Fruit fly (Drosophila melanogaster) whole organism, embryonic: Measurements from ENCODE around the gene ND-24L.

Source experiments
- Abd-B ChIP-seq: fragments of 200-800 bp; sonication (Bioruptor generic); optimal IDR thresholded peaks from 2 replicates; lab custom pipeline; 2018; ENCODE audit warnings: missing biosample characterization, mild to moderate bottlenecking, missing genetic modification characterization, moderate library complexity
- Awh ChIP-seq: fragments of 200-800 bp; sonication (Bioruptor generic); IDR thresholded peaks from 2 replicates; pipeline ENCODE4, ENCODE4 v1.3.6; 2022; ENCODE audit warnings: missing biosample characterization, missing genetic modification characterization
- CG10209 ChIP-seq: fragments of 200-800 bp; sonication (Bioruptor generic); optimal IDR thresholded peaks from 3 replicates; lab custom pipeline; 2017; ENCODE audit warnings: missing biosample characterization, mild to moderate bottlenecking, missing genetic modification characterization, missing genetic modification reagents
- CG11695 ChIP-seq: fragments of 200-800 bp; sonication (Bioruptor generic); IDR thresholded peaks from 3 replicates; pipeline ENCODE4 v1.3.6; 2022; ENCODE audit warnings: missing biosample characterization, missing genetic modification characterization
- CG12236 ChIP-seq: fragments of 200-800 bp; sonication (Bioruptor generic); optimal IDR thresholded peaks from 2 replicates; lab custom pipeline; 2016; ENCODE audit warnings: missing biosample characterization, missing genetic modification characterization
- CG12391 ChIP-seq: fragments of 200-800 bp; sonication (Bioruptor generic); optimal IDR thresholded peaks from 3 replicates; lab custom pipeline; 2018; ENCODE audit warnings: missing biosample characterization, mild to moderate bottlenecking, missing genetic modification characterization, moderate library complexity
- CG13424 ChIP-seq: fragments of 200-800 bp; sonication (Bioruptor generic); optimal IDR thresholded peaks from 2 replicates; lab custom pipeline; 2019; ENCODE audit warnings: missing biosample characterization, mild to moderate bottlenecking, missing genetic modification characterization, moderate library complexity
- CG13775 ChIP-seq: fragments of 200-800 bp; sonication (Bioruptor generic); optimal IDR thresholded peaks from 3 replicates; lab custom pipeline; 2017; ENCODE audit warnings: missing biosample characterization, mild to moderate bottlenecking, missing genetic modification characterization
- CG15073 ChIP-seq: fragments of 200-800 bp; sonication (Bioruptor generic); optimal IDR thresholded peaks from 2 replicates; lab custom pipeline; 2016; ENCODE audit warnings: missing biosample characterization, missing genetic modification characterization
- CG2712 ChIP-seq: fragments of 200-800 bp; optimal IDR thresholded peaks from 3 replicates; lab custom pipeline; 2019; ENCODE audit warnings: missing biosample characterization, mild to moderate bottlenecking, missing genetic modification characterization, moderate library complexity
- CG3838 ChIP-seq: fragments of 200-800 bp; sonication (Bioruptor generic); optimal IDR thresholded peaks from 3 replicates; lab custom pipeline; 2016; ENCODE audit warnings: missing biosample characterization, missing genetic modification characterization
- CG4282 ChIP-seq: fragments of 200-800 bp; sonication (Bioruptor generic); optimal IDR thresholded peaks from 2 replicates; lab custom pipeline; 2016; ENCODE audit warnings: missing biosample characterization, missing genetic modification characterization
- CG4617 ChIP-seq: fragments of 200-800 bp; sonication (Bioruptor generic); optimal IDR thresholded peaks from 3 replicates; lab custom pipeline; 2016; ENCODE audit warnings: missing biosample characterization, missing genetic modification characterization, borderline replicate concordance
- CG4707 ChIP-seq: fragments of 200-800 bp; sonication (Bioruptor generic); optimal IDR thresholded peaks from 2 replicates; lab custom pipeline; 2018; ENCODE audit warnings: missing biosample characterization, mild to moderate bottlenecking, missing genetic modification characterization, moderate library complexity
- CG4730 ChIP-seq: fragments of 200-800 bp; sonication (Bioruptor generic); IDR thresholded peaks from 2 replicates; pipeline ENCODE4 v1.3.6; 2022; ENCODE audit warnings: missing biosample characterization, missing genetic modification characterization
- CG4854 ChIP-seq: fragments of 200-800 bp; sonication (Bioruptor generic); optimal IDR thresholded peaks from 2 replicates; lab custom pipeline; 2016; ENCODE audit warnings: missing biosample characterization, missing genetic modification characterization, inconsistent platforms
- CG6175 ChIP-seq: fragments of 200-800 bp; sonication (Bioruptor generic); IDR thresholded peaks from 3 replicates; pipeline ENCODE4 v1.3.6; 2022; ENCODE audit warnings: missing biosample characterization, missing genetic modification characterization
- CG8359 ChIP-seq: fragments of 200-800 bp; sonication (Bioruptor generic); optimal IDR thresholded peaks from 2 replicates; lab custom pipeline; 2017; ENCODE audit warnings: missing biosample characterization, mild to moderate bottlenecking, missing genetic modification characterization, borderline replicate concordance
- CG8765 ChIP-seq: fragments of 200-800 bp; sonication (Bioruptor generic); IDR thresholded peaks from 2 replicates; pipeline ENCODE4 v1.3.6; 2022; ENCODE audit warnings: missing biosample characterization, missing genetic modification characterization
- CG9215 ChIP-seq: fragments of 200-800 bp; sonication (Bioruptor generic); IDR thresholded peaks from 2 replicates; pipeline ENCODE4 v1.3.6; 2022; ENCODE audit warnings: missing biosample characterization, missing genetic modification characterization
- CG9797 ChIP-seq: fragments of 200-800 bp; sonication (Bioruptor generic); optimal IDR thresholded peaks from 3 replicates; lab custom pipeline; 2018; ENCODE audit warnings: missing biosample characterization, mild to moderate bottlenecking, missing genetic modification characterization
- D19A ChIP-seq: fragments of 200-800 bp; optimal IDR thresholded peaks from 3 replicates; lab custom pipeline; 2019; ENCODE audit warnings: missing biosample characterization, mild to moderate bottlenecking, missing genetic modification characterization, moderate library complexity
- Dip3 ChIP-seq: fragments of 200-800 bp; sonication (Bioruptor generic); optimal IDR thresholded peaks from 3 replicates; lab custom pipeline; 2016; ENCODE audit warnings: missing biosample characterization, missing genetic modification characterization
- Doc3 ChIP-seq: fragments of 200-800 bp; sonication (Bioruptor generic); IDR thresholded peaks from 3 replicates; pipeline ENCODE4 v1.3.6; 2022; ENCODE audit warnings: missing biosample characterization, missing genetic modification characterization; ENCODE audit not compliant: partially characterized antibody
- Ets65A ChIP-seq: fragments of 200-800 bp; sonication (Bioruptor generic); peaks from one replicate; lab custom pipeline; 2016; ENCODE audit warnings: missing biosample characterization, missing genetic modification characterization
- Fer3 ChIP-seq: fragments of 200-800 bp; sonication (Bioruptor generic); optimal IDR thresholded peaks from 2 replicates; lab custom pipeline; 2018; ENCODE audit warnings: missing biosample characterization, mild to moderate bottlenecking, missing genetic modification characterization, moderate library complexity
- Hr78 ChIP-seq, 2 experiments: fragments of 200-800 bp in 1 of 2; fragments of >200 bp in 1 of 2; sonication (Bioruptor generic) in 1 of 2; optimal IDR thresholded peaks; 2 replicates each; lab custom pipeline; 2017 to 2019; ENCODE audit warnings: missing biosample characterization in 2 of 2, missing genetic modification characterization in 2 of 2, mild to moderate bottlenecking in 1 of 2, moderate library complexity in 1 of 2
- Nf-YB ChIP-seq: fragments of 200-800 bp; sonication (Bioruptor generic); optimal IDR thresholded peaks from 3 replicates; lab custom pipeline; 2019; ENCODE audit warnings: missing biosample characterization, mild to moderate bottlenecking, missing genetic modification characterization, moderate library complexity
- NfI ChIP-seq: fragments of 200-800 bp; sonication (Bioruptor generic); optimal IDR thresholded peaks from 3 replicates; lab custom pipeline; 2018; ENCODE audit warnings: missing biosample characterization, mild to moderate bottlenecking, missing genetic modification characterization, moderate library complexity
- Rfx ChIP-seq: fragments of 200-800 bp; sonication (Bioruptor generic); IDR thresholded peaks from 2 replicates; pipeline ENCODE4 v1.3.6; 2022; ENCODE audit warnings: missing biosample characterization, missing genetic modification characterization
- Rx ChIP-seq: fragments of 200-800 bp; sonication (Bioruptor generic); IDR thresholded peaks from 2 replicates; pipeline ENCODE4 v1.3.6; 2022; ENCODE audit warnings: missing biosample characterization, missing genetic modification characterization
- Scr ChIP-seq: fragments of 200-800 bp; sonication (Bioruptor generic); IDR thresholded peaks from 2 replicates; pipeline ENCODE4 v1.3.6; 2022; ENCODE audit warnings: missing biosample characterization, missing genetic modification characterization; ENCODE audit not compliant: partially characterized antibody
- Sry-δ ChIP-seq: fragments of 200-800 bp; sonication (Bioruptor generic); optimal IDR thresholded peaks from 2 replicates; lab custom pipeline; 2016; ENCODE audit warnings: missing biosample characterization, missing genetic modification characterization
- Xbp1 ChIP-seq: fragments of 200-800 bp; sonication (Bioruptor generic); optimal IDR thresholded peaks from 3 replicates; lab custom pipeline; 2016; ENCODE audit warnings: missing biosample characterization, mild to moderate bottlenecking, missing genetic modification characterization
- bcd ChIP-seq: fragments of 200-800 bp; sonication (Bioruptor generic); optimal IDR thresholded peaks from 2 replicates; lab custom pipeline; 2017; ENCODE audit warnings: missing biosample characterization, mild to moderate bottlenecking, missing genetic modification characterization
- chinmo ChIP-seq: fragments of 200-800 bp; sonication (Bioruptor generic); IDR thresholded peaks from 4 replicates; pipeline ENCODE4 v1.3.6; 2022; ENCODE audit warnings: missing biosample characterization, missing genetic modification characterization; ENCODE audit not compliant: partially characterized antibody
- emc ChIP-seq: fragments of 200-800 bp; sonication (Bioruptor generic); optimal IDR thresholded peaks from 2 replicates; lab custom pipeline; 2016; ENCODE audit warnings: missing biosample characterization, missing genetic modification characterization
- fd96Cb ChIP-seq: fragments of 200-800 bp; sonication (Bioruptor generic); optimal IDR thresholded peaks from 2 replicates; lab custom pipeline; 2018; ENCODE audit warnings: missing biosample characterization, mild to moderate bottlenecking, missing genetic modification characterization, moderate library complexity
- gce ChIP-seq: fragments of 200-800 bp; sonication (Bioruptor generic); IDR thresholded peaks from 3 replicates; pipeline ENCODE4 v1.3.6; 2022; ENCODE audit warnings: missing biosample characterization, missing genetic modification characterization
- gem ChIP-seq: fragments of 200-800 bp; sonication (Bioruptor generic); optimal IDR thresholded peaks from 2 replicates; lab custom pipeline; 2019; ENCODE audit warnings: missing biosample characterization, mild to moderate bottlenecking, missing genetic modification characterization, moderate library complexity
- lov ChIP-seq, 2 experiments: fragments of 200-800 bp in 1 of 2; fragments of >200 bp in 1 of 2; sonication (Bioruptor generic) in 1 of 2; IDR thresholded peaks in 1 of 2; optimal IDR thresholded peaks in 1 of 2; 2 replicates in 1 of 2; 3 replicates in 1 of 2; pipeline versions ENCODE4 v1.3.6 to Lab custom; 2017 to 2022; ENCODE audit warnings: missing biosample characterization in 1 of 2, missing genetic modification characterization in 1 of 2
- nmo ChIP-seq: fragments of 200-800 bp; sonication (Bioruptor generic); optimal IDR thresholded peaks from 2 replicates; lab custom pipeline; 2018; ENCODE audit warnings: missing biosample characterization, mild to moderate bottlenecking, missing genetic modification characterization, moderate library complexity
- pan ChIP-seq, 4 experiments: fragments of >200 bp in 3 of 4; fragments of 200-800 bp in 1 of 4; sonication (Bioruptor generic) in 1 of 4; optimal IDR thresholded peaks in 3 of 4; IDR thresholded peaks in 1 of 4; 2 replicates each; pipeline versions ENCODE4 v1.3.6 to Lab custom; 2017 to 2022; ENCODE audit warnings: missing biosample characterization in 2 of 4, missing genetic modification characterization in 2 of 4, mixed read lengths in 1 of 4
- pfk ChIP-seq: fragments of 200-800 bp; sonication (Bioruptor generic); optimal IDR thresholded peaks from 2 replicates; lab custom pipeline; 2018; ENCODE audit warnings: missing biosample characterization, mild to moderate bottlenecking, missing genetic modification characterization, moderate library complexity
- slbo ChIP-seq: fragments of 200-800 bp; sonication (Bioruptor generic); IDR thresholded peaks from 2 replicates; pipeline ENCODE4 v1.3.6; 2022; ENCODE audit warnings: missing biosample characterization, missing genetic modification characterization
- tgo ChIP-seq: fragments of 200-800 bp; sonication (Bioruptor generic); IDR thresholded peaks from 3 replicates; pipeline ENCODE4 v1.3.6; 2022; ENCODE audit warnings: missing biosample characterization, missing genetic modification characterization
- ttk ChIP-seq: fragments of 200-800 bp; sonication (Bioruptor generic); IDR thresholded peaks from 2 replicates; pipeline ENCODE4 v2.1.2; 2022; ENCODE audit warnings: missing biosample characterization, missing genetic modification characterization
- tx ChIP-seq: fragments of 200-800 bp; sonication (Bioruptor generic); optimal IDR thresholded peaks from 2 replicates; lab custom pipeline; 2016; ENCODE audit warnings: missing biosample characterization, missing genetic modification characterization
- zen ChIP-seq: fragments of 200-800 bp; sonication (Bioruptor generic); optimal IDR thresholded peaks from 3 replicates; lab custom pipeline; 2018; ENCODE audit warnings: missing biosample characterization, mild to moderate bottlenecking, missing genetic modification characterization, moderate library complexity

The ND-24L gene

dm6 chr3L:17352812-17353211 lies 32.2 kb upstream of the ND-24L start (continued):
- TF ChIP-seq Hr78 (GFP tag; optimal IDR thresholded peaks at IDR 0.05; lab: Kevin White, UChicago): no peak
- peak; percentile 55 for TF ChIP-seq Sry-δ
- peak; percentile 48 for TF ChIP-seq nmo (GFP tag; lab: Kevin White, UChicago)
- TF ChIP-seq Xbp1 (GFP tag; lab: Kevin White, UChicago): peak; percentile 18
- TF ChIP-seq Fer3 (tag; lab: Kevin White, UChicago): no peak
- no peak for TF ChIP-seq Awh (GFP tag; lab: Robert Waterston, UW)
- TF ChIP-seq D19A (tag; lab: Kevin White, UChicago): peak; percentile 5
- TF ChIP-seq CG4282 (GFP tag; lab: Kevin White, UChicago): no peak
- no peak for TF ChIP-seq CG6175 (GFP tag; lab: Robert Waterston, UW)
- TF ChIP-seq CG15073 (GFP tag; lab: Kevin White, UChicago): no peak
- TF ChIP-seq emc (GFP tag; lab: Kevin White, UChicago): no peak
- TF ChIP-seq CG12391 (tag; lab: Kevin White, UChicago): peak; percentile 19
- TF ChIP-seq NfI (GFP tag; lab: Kevin White, UChicago): no peak
- TF ChIP-seq CG3838 (GFP tag; lab: Kevin White, UChicago): no peak
- TF ChIP-seq CG8765 (GFP tag; lab: Robert Waterston, UW): no peak
- TF ChIP-seq CG4854 (GFP tag; lab: Kevin White, UChicago): peak; percentile 89
- TF ChIP-seq CG12236 (GFP tag; lab: Kevin White, UChicago): no peak
- TF ChIP-seq CG4730 (GFP tag; lab: Robert Waterston, UW): no peak
- TF ChIP-seq zen (tag; lab: Kevin White, UChicago): peak; percentile 61
- TF ChIP-seq CG9797 (GFP tag; lab: Kevin White, UChicago): peak; percentile 42
- no peak for TF ChIP-seq CG13424 (tag; lab: Kevin White, UChicago)
- TF ChIP-seq gem (tag; lab: Kevin White, UChicago): no peak
- no peak for TF ChIP-seq Dip3
- TF ChIP-seq Scr (GFP tag; lab: Robert Waterston, UW): peak; percentile 45
- 0 out of 4 replicates have a peak, but pooled peaks have one; percentile 28 for TF ChIP-seq chinmo (GFP tag; lab: Robert Waterston, UW)
- peak; percentile 38 for TF ChIP-seq CG2712 (tag; lab: Kevin White, UChicago)
- no peak for TF ChIP-seq tgo (GFP tag; lab: Robert Waterston, UW)
- TF ChIP-seq Doc3: no peak
- TF ChIP-seq bcd (GFP tag; lab: Kevin White, UChicago): peak; percentile 16
- no peak for TF ChIP-seq fd96Cb (tag; lab: Kevin White, UChicago)
- no peak for TF ChIP-seq Nf-YB (GFP tag; lab: Kevin White, UChicago)
- no peak for TF ChIP-seq pfk (GFP tag; lab: Kevin White, UChicago)
- TF ChIP-seq pan (optimal IDR thresholded peaks at IDR 0.05; lab: Kevin White, UChicago): no peak
- TF ChIP-seq pan (GFP tag; optimal IDR thresholded peaks at IDR 0.05 in 1 of 2, IDR thresholded peaks at IDR 0.05 in 1 of 2): no peak
- TF ChIP-seq CG4617: peak; percentile 52
- no peak for TF ChIP-seq CG11695
- TF ChIP-seq CG10209 (GFP tag; lab: Kevin White, UChicago): no peak
- TF ChIP-seq tx (GFP tag; lab: Kevin White, UChicago): no peak
- TF ChIP-seq Rx (GFP tag; lab: Robert Waterston, UW): no peak
- TF ChIP-seq Abd-B (GFP tag; lab: Kevin White, UChicago): peak; percentile 57
- no peak for TF ChIP-seq CG4707 (GFP tag; lab: Kevin White, UChicago)
- no peak for TF ChIP-seq CG8359 (GFP tag; lab: Kevin White, UChicago)
- TF ChIP-seq Rfx (GFP tag; lab: Robert Waterston, UW): peak; percentile 38
- peak; percentile 99 for TF ChIP-seq CG9215 (GFP tag; lab: Robert Waterston, UW)
- TF ChIP-seq slbo (GFP tag; lab: Robert Waterston, UW): peak; percentile 34; the same call in 1 of the 2 replicates
- no peak for TF ChIP-seq CG13775 (GFP tag; lab: Kevin White, UChicago)
- no peak for TF ChIP-seq gce (GFP tag; lab: Robert Waterston, UW)
- TF ChIP-seq Ets65A: no peak
- TF ChIP-seq lov (optimal IDR thresholded peaks at IDR 0.05; lab: Kevin White, UChicago): no peak
- 0 out of 3 replicates have a peak, but pooled peaks have one; percentile 5 for TF ChIP-seq lov (GFP tag; IDR thresholded peaks at IDR 0.05; lab: Robert Waterston, UW)
- no peak for TF ChIP-seq ttk (GFP tag; lab: Robert Waterston, UW)
